Fruit fly (Drosophila melanogaster): ENCODE data around the gene edin.

DNA sequence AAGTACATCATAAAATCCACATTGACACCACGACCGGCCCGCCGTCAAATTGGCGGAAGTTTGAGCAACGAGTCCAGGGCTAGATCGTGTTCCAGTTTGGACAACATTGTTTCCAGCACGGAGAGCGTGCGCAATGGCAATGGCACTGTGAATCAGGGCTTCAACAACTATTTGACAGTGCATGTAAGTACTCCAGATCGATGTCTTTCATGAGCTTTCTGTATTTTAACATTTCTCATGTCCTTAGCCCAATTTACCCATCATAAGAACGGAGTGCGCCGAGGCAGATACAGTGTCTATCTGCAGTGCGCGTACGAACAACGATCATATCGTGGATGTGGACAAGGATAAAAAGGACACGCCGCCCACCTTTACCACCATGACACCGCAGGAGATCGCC is 20.8 kb upstream of the edin start:
- TF ChIP-seq Eip93F (GFP tag; optimal IDR thresholded peaks at IDR 0.05) (no peak), topi (GFP tag; optimal IDR thresholded peaks at IDR 0.05) (no peak), CG9139 (GFP tag; optimal IDR thresholded peaks at IDR 0.05) (no peak)
